Worm (Caenorhabditis elegans) whole organism, early embryonic: ENCODE results near the gene tag-293.
"Not testable (repeated sequence)": the region's sequence is repeated elsewhere in the genome, so short reads cannot be mapped to it uniquely, and the experiment has no call there.

Experiments used
- B0310.2 ChIP-seq: sonication (generic microtip); optimal IDR thresholded peaks from 2 replicates; lab custom pipeline; 2016; ENCODE audit warnings: mild to moderate bottlenecking, missing genetic modification characterization, missing compliant biosample characterization
- F13C5.2 ChIP-seq: sonication (generic microtip); optimal IDR thresholded peaks from 2 replicates; lab custom pipeline; 2017; ENCODE audit warnings: mild to moderate bottlenecking, missing genetic modification characterization, inconsistent platforms, missing compliant biosample characterization
- aly-1 ChIP-seq: sonication (generic microtip); optimal IDR thresholded peaks from 2 replicates; lab custom pipeline; 2016; ENCODE audit warnings: missing genetic modification characterization, missing compliant biosample characterization
- ama-1 ChIP-seq: fragments of 150-350 bp; optimal IDR thresholded peaks from 2 replicates; lab custom pipeline; 2014
- ceh-13 ChIP-seq: fragments of 200-800 bp; sonication (Bioruptor generic); optimal IDR thresholded peaks from 2 replicates; lab custom pipeline; 2018; ENCODE audit warnings: mild to moderate bottlenecking, missing genetic modification characterization, missing compliant biosample characterization
- ceh-36 ChIP-seq: sonication (generic microtip); optimal IDR thresholded peaks from 2 replicates; lab custom pipeline; 2016; ENCODE audit warnings: missing genetic modification characterization, inconsistent platforms, missing compliant biosample characterization
- ets-7 ChIP-seq: sonication (generic microtip); optimal IDR thresholded peaks from 2 replicates; lab custom pipeline; 2016; ENCODE audit warnings: missing genotype, missing genetic modification characterization, missing compliant biosample characterization
- flt-1 ChIP-seq: fragments of 200-800 bp; sonication (Bioruptor generic); IDR thresholded peaks from 2 replicates; pipeline ENCODE4 v1.3.6; 2022; ENCODE audit warnings: missing genetic modification characterization, missing compliant biosample characterization
- hmbx-1 ChIP-seq: sonication (generic microtip); optimal IDR thresholded peaks from 2 replicates; lab custom pipeline; 2016; ENCODE audit warnings: mild to moderate bottlenecking, missing genetic modification characterization, missing compliant biosample characterization
- hmg-4 ChIP-seq: fragments of 200-800 bp; sonication (Bioruptor generic); optimal IDR thresholded peaks from 2 replicates; lab custom pipeline; 2018; ENCODE audit warnings: mild to moderate bottlenecking, missing genetic modification characterization, missing compliant biosample characterization
- hnd-1 ChIP-seq: sonication (generic microtip); optimal IDR thresholded peaks from 2 replicates; lab custom pipeline; 2016; ENCODE audit warnings: missing genetic modification characterization, missing compliant biosample characterization
- pes-1 ChIP-seq: fragments of 200-800 bp; sonication (Bioruptor generic); IDR thresholded peaks from 2 replicates; pipeline ENCODE4 v1.3.6; 2022; ENCODE audit warnings: missing genetic modification reagents, missing genetic modification characterization, missing compliant biosample characterization
- scrt-1 ChIP-seq: fragments of 200-800 bp; sonication (Bioruptor generic); IDR thresholded peaks from 2 replicates; pipeline ENCODE4 v1.3.6; 2022; ENCODE audit warnings: missing genetic modification characterization, missing compliant biosample characterization
- sea-1 ChIP-seq: fragments of 200-800 bp; sonication (Bioruptor generic); conservative IDR thresholded peaks from 2 replicates; pipeline ENCODE4 v1.3.6; 2022; ENCODE audit warnings: missing genetic modification characterization, missing compliant biosample characterization
- tbx-11 ChIP-seq: fragments of 200-800 bp; sonication (Bioruptor generic); IDR thresholded peaks from 2 replicates; pipeline ENCODE4 v1.3.6; 2022; ENCODE audit warnings: missing genetic modification characterization, missing compliant biosample characterization
- tbx-37 ChIP-seq: fragments of 200-800 bp; sonication (Bioruptor generic); conservative IDR thresholded peaks from 2 replicates; pipeline ENCODE4 v1.3.6; 2022; ENCODE audit warnings: missing genetic modification reagents, missing genetic modification characterization, missing compliant biosample characterization
- tra-4 ChIP-seq: sonication (generic microtip); optimal IDR thresholded peaks from 2 replicates; lab custom pipeline; 2017; ENCODE audit warnings: missing genetic modification characterization, missing compliant biosample characterization

Gene tag-293

DNA sequence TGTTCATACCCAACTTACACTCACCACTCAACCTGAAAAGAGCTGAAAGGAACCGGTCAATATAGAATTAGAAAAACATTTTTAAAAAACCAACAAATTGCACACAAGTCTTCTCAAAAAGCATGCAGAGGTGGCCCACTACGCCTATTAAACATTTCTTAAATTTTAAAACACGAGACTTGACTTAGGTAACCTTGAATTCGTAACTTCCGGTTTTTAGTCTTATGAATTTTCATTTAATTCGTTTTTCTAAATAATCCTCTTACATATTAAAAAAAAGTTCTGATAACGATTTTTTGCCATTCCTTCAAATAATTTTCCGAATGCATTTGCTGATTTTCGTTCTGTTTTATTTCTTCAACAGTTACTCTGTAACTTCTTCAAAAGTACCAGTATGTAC is 27.3 kb downstream of the tag-293 start, which contains the start of gene clec-7:
clec-7 (plus strand) TSS at position 301 of the 400 bp plus-strand sequence.
- no peak for TF ChIP-seq tbx-11 (GFP tag; lab: Robert Waterston, UW)
- no peak for TF ChIP-seq ceh-36 (tag; lab: Kevin White, UChicago)
- TF ChIP-seq flt-1 (GFP tag; lab: Robert Waterston, UW) = no peak
- TF ChIP-seq ceh-13 = no peak
- no peak for TF ChIP-seq pes-1 (GFP tag; lab: Robert Waterston, UW)
- TF ChIP-seq aly-1 = no peak

DNA sequence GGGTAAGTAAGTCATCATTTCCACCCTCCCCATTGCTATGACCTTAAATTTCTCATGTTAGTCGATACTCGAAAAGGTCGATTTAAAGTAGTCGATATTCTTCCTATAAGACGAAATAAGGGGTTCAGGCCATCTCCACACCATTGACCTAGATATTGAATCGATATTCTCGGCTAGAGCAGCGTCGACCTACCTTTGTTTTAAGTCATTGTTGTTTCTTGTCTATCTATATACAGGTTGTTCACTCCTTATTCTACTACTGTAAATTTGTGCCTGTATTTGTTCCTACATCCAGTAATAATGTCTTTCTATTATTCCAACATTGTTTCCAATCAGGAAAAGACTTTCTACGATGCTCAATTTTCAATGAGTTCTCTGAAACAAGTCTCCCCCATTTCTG is 28.4 kb downstream of the tag-293 start, which contains the start of gene F10G2.4:
F10G2.4 (plus strand) TSS at position 301 of the 400 bp plus-strand sequence.
- no peak for TF ChIP-seq tra-4
- TF ChIP-seq hnd-1 (tag; lab: Kevin White, UChicago) = no peak
- TF ChIP-seq tbx-11 (GFP tag; lab: Robert Waterston, UW) = no peak
- no peak for TF ChIP-seq ama-1 (lab: Kevin White, UChicago)
- no peak for TF ChIP-seq B0310.2
- no peak for TF ChIP-seq ceh-36 (tag; lab: Kevin White, UChicago)
- no peak for TF ChIP-seq flt-1 (GFP tag; lab: Robert Waterston, UW)

DNA sequence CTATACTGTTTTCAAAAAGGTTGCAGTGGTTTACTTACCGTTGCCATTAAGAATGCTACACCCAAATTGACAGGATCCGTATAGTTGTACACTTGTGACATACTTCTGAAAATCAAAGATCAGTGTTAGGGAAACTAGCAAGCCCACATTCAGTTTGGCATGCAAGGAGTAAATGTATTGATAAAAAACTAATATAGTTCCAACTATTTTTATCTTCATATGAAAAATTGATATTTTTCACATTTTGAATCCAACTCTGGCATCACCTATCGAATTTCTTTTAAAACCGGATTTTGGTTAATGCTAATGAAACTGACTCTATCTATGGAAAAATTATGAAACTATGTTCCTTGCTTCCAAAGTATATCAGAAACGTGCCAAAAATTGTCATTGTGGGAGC is 30.1 kb downstream of the tag-293 start, which contains the start of gene srx-92:
srx-92 (minus strand) TSS at position 101 of the 400 bp plus-strand sequence.
- TF ChIP-seq tbx-37 (GFP tag; lab: Robert Waterston, UW) (no peak), ceh-36 (tag; lab: Kevin White, UChicago) (no peak), scrt-1 (GFP tag; lab: Robert Waterston, UW) (no peak), hmg-4 (no peak)

DNA sequence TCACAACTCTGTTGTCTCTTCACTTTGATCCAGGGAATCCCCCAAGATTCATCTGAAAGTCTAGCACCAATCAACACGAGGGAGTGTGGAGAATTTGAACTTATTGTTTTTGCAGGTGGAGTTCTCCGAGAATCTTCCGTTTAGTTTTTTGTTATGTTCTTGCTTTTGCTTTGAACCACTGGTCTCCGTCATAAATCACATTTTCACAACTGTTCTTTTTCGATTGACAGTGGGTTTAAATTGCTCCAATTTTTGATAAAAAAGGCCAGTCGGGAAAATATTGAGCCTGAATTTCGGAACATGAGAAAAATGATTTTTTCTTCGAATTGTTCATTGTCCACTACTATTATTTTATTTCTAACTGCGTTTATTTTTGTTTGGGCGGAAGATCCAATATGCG is 33.4 kb downstream of the tag-293 start, which contains the start of gene F10G2.10:
F10G2.10 (plus strand) TSS at position 301 of the 400 bp plus-strand sequence.
- TF ChIP-seq pes-1 (GFP tag; lab: Robert Waterston, UW) (no peak), hmbx-1 (tag; lab: Kevin White, UChicago) (no peak), ets-7 (tag; lab: Kevin White, UChicago) (no peak), F13C5.2 (tag; lab: Kevin White, UChicago) (no peak), B0310.2 (no peak), ama-1 (lab: Kevin White, UChicago) (no peak), ceh-36 (tag; lab: Kevin White, UChicago) (no peak), tbx-37 (GFP tag; lab: Robert Waterston, UW) (no peak), tra-4 (no peak)

- TF ChIP-seq flt-1 (GFP tag; lab: Robert Waterston, UW) = no peak
- no peak for TF ChIP-seq ama-1 (lab: Kevin White, UChicago)
- TF ChIP-seq tbx-37 (GFP tag; lab: Robert Waterston, UW) = no peak
- no peak for TF ChIP-seq scrt-1 (GFP tag; lab: Robert Waterston, UW)
- no peak for TF ChIP-seq ets-7 (tag; lab: Kevin White, UChicago)
- TF ChIP-seq tbx-11 (GFP tag; lab: Robert Waterston, UW) = no peak
- no peak for TF ChIP-seq sea-1 (GFP tag; lab: Robert Waterston, UW)
Measured at ce11 chrV:7320909-7321308, 34.5 kb downstream of the tag-293 start, which contains the start of gene lmd-4. Gene lmd-4, minus strand, starts transcription at chrV:7321009.

DNA sequence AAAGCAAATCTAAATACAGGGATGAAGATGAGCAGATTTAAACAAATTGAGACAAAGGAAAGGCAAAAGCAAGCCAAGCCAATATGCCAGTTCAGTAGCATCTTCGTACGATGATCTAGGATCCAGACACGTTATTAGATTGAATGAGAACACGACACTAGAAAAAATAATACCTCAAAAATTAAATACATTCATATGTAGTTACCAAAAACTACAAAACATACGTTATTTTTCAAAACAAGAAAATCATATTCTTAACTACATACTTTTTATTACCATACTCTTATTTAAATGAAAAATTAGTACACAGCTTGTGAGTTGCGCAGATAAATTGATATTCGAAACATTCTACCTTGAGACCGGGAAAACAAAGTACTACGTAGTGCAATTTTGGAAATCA is 42.1 kb downstream of the tag-293 start, which contains the start of gene srx-6:
srx-6 (minus strand) TSS at position 101 of the 400 bp plus-strand sequence.
- TF ChIP-seq F13C5.2 (tag; lab: Kevin White, UChicago) (no peak), ama-1 (lab: Kevin White, UChicago) (no peak), tbx-37 (GFP tag; lab: Robert Waterston, UW) (no peak), ceh-13 (no peak), hmbx-1 (tag; lab: Kevin White, UChicago) (no peak), B0310.2 (no peak), pes-1 (GFP tag; lab: Robert Waterston, UW) (no peak), ceh-36 (tag; lab: Kevin White, UChicago) (no peak), scrt-1 (GFP tag; lab: Robert Waterston, UW) (no peak), sea-1 (GFP tag; lab: Robert Waterston, UW) (no peak), tra-4 (no peak), hnd-1 (tag; lab: Kevin White, UChicago) (no peak), ets-7 (tag; lab: Kevin White, UChicago) (no peak), tbx-11 (GFP tag; lab: Robert Waterston, UW) (no peak), hmg-4 (no peak), flt-1 (GFP tag; lab: Robert Waterston, UW) (no peak), aly-1 (no peak)

- TF ChIP-seq tbx-37 (GFP tag; lab: Robert Waterston, UW) (no peak), pes-1 (GFP tag; lab: Robert Waterston, UW) (no peak), B0310.2 (no peak), hmg-4 (no peak), F13C5.2 (tag; lab: Kevin White, UChicago) (no peak), ama-1 (lab: Kevin White, UChicago) (no peak), flt-1 (GFP tag; lab: Robert Waterston, UW) (no peak)
Measured at ce11 chrV:7307089-7307488, 48.3 kb downstream of the tag-293 start, which contains the start of gene F07G11.1. Gene F07G11.1, plus strand, starts transcription at chrV:7307389.

- not testable (repeated sequence) for TF ChIP-seq tbx-37 (GFP tag; lab: Robert Waterston, UW); tbx-11 (GFP tag; lab: Robert Waterston, UW); ceh-13
Measured at ce11 chrV:7304506-7304905, 50.9 kb downstream of the tag-293 start, which contains the start of gene F07G11.2. Gene F07G11.2, plus strand, starts transcription at chrV:7304806.
